Fruit fly (Drosophila melanogaster): ENCODE measurements around the gene Ncoa6.

DNA sequence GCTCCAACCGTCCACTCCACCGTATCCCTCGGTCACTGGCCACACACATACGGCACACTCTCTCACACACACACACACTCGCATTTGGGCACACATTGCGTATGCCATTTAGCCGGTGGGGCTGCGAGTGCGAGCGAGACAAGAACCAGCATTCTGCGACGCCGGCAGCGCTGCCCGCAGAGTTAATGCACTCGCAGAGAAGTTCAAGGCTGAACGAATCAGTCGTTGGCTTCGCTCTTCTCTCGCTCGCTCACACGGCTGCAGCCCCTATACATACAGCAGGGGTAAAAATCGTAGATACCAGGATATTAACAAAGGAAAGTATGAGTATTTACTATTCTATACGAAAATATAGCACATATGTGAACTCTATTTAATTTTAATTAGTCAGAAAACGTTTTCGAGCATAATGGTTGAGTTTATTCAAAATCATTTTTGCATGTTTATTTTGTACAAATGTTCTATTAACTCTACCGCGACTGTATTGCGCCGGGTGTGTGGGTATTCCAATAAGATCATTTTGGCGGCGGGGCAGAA, 33.4 kb downstream of the Ncoa6 start:
- TF ChIP-seq CTCF (optimal IDR thresholded peaks at IDR 0.05) (no peak), CG8478 (optimal IDR thresholded peaks at IDR 0.05) (no peak)
